Worm (Caenorhabditis elegans) whole organism, mixed stage, embryonic: ENCODE data around the gene ZK721.4.

Source experiments
- bed-3 ChIP-seq: fragments of 200-800 bp; sonication (Bioruptor generic); optimal IDR thresholded peaks from 3 replicates; lab custom pipeline; 2018; ENCODE audit warnings: mild to moderate bottlenecking, missing genetic modification characterization, moderate library complexity, missing compliant biosample characterization
- blmp-1 ChIP-seq: fragments of 150-350 bp; optimal IDR thresholded peaks from 2 replicates; lab custom pipeline; 2014; ENCODE audit warnings: missing biosample characterization, missing genetic modification characterization
- ceh-43 ChIP-seq: fragments of 200-800 bp; sonication (Bioruptor generic); optimal IDR thresholded peaks from 2 replicates; lab custom pipeline; 2018; ENCODE audit warnings: mild to moderate bottlenecking, missing genetic modification characterization, moderate library complexity, missing compliant biosample characterization
- elt-3 ChIP-seq: fragments of 150-350 bp; optimal IDR thresholded peaks from 2 replicates; lab custom pipeline; 2014; ENCODE audit warnings: missing biosample characterization, missing genetic modification characterization
- ham-2 ChIP-seq: fragments of 200-800 bp; sonication (Bioruptor generic); optimal IDR thresholded peaks from 2 replicates; lab custom pipeline; 2018; ENCODE audit warnings: mild to moderate bottlenecking, missing genetic modification characterization, missing compliant biosample characterization
- lin-13 ChIP-seq: fragments of 150-350 bp; optimal IDR thresholded peaks from 2 replicates; lab custom pipeline; 2014; ENCODE audit warnings: missing biosample characterization, missing genetic modification characterization
- lsy-2 ChIP-seq: fragments of 150-350 bp; optimal IDR thresholded peaks from 2 replicates; lab custom pipeline; 2014; ENCODE audit warnings: missing biosample characterization, missing genetic modification characterization
- mab-5 ChIP-seq: fragments of 150-350 bp; optimal IDR thresholded peaks from 2 replicates; lab custom pipeline; 2014; ENCODE audit warnings: missing biosample characterization, missing genetic modification characterization
- mep-1 ChIP-seq: fragments of 150-350 bp; optimal IDR thresholded peaks from 2 replicates; lab custom pipeline; 2017; ENCODE audit warnings: missing biosample characterization, missing genetic modification reagents, missing genetic modification characterization, inconsistent platforms
- nhr-12 ChIP-seq: fragments of 150-350 bp; optimal IDR thresholded peaks from 2 replicates; lab custom pipeline; 2014; ENCODE audit warnings: missing biosample characterization, missing genetic modification characterization
- nhr-28 ChIP-seq: fragments of 150-350 bp; optimal IDR thresholded peaks from 2 replicates; lab custom pipeline; 2014; ENCODE audit warnings: missing biosample characterization, missing genetic modification characterization
- pha-4 ChIP-seq: fragments of 150-350 bp; optimal IDR thresholded peaks from 2 replicates; lab custom pipeline; 2018; ENCODE audit warnings: missing biosample characterization, missing genetic modification reagents, missing genetic modification characterization
- snpc-4 ChIP-seq: fragments of 150-350 bp; optimal IDR thresholded peaks from 2 replicates; lab custom pipeline; 2014; ENCODE audit warnings: missing biosample characterization, missing genetic modification characterization
- unc-39 ChIP-seq: fragments of 150-350 bp; optimal IDR thresholded peaks from 2 replicates; lab custom pipeline; 2014; ENCODE audit warnings: missing biosample characterization, missing genetic modification characterization

- TF ChIP-seq nhr-12 (tag; lab: Kevin White, UChicago) (no peak), pha-4 (tag; lab: Kevin White, UChicago) (no peak), mab-5 (tag; lab: Kevin White, UChicago) (no peak), lin-13 (no peak), mep-1 (tag; lab: Kevin White, UChicago) (no peak), ceh-43 (GFP tag; lab: Kevin White, UChicago) (no peak), nhr-28 (tag; lab: Kevin White, UChicago) (no peak), lsy-2 (tag; lab: Kevin White, UChicago) (no peak), bed-3 (GFP tag; lab: Kevin White, UChicago) (no peak), snpc-4 (no peak), unc-39 (tag; lab: Kevin White, UChicago) (no peak), blmp-1 (tag; lab: Kevin White, UChicago) (no peak), elt-3 (tag; lab: Kevin White, UChicago) (no peak), ham-2 (no peak)
Observed at ce11 chrX:8764044-8764443, 14.6 kb upstream of the ZK721.4 start.
